Fruit fly (Drosophila melanogaster) whole organism, embryonic: ENCODE results near the gene Traf4.

Experiments used
- Antp ChIP-seq: fragments of 200-800 bp; sonication (Bioruptor generic); optimal IDR thresholded peaks from 3 replicates; lab custom pipeline; 2016; ENCODE audit warnings: missing biosample characterization, missing genetic modification characterization
- B-H2 ChIP-seq: fragments of 200-800 bp; sonication (Bioruptor generic); optimal IDR thresholded peaks from 2 replicates; lab custom pipeline; 2018; ENCODE audit warnings: missing biosample characterization, mild to moderate bottlenecking, missing genetic modification characterization
- BtbVII ChIP-seq: fragments of 200-800 bp; sonication (Bioruptor generic); optimal IDR thresholded peaks from 3 replicates; lab custom pipeline; 2017; ENCODE audit warnings: missing biosample characterization, mild to moderate bottlenecking, missing genetic modification characterization
- CG11695 ChIP-seq: fragments of 200-800 bp; sonication (Bioruptor generic); IDR thresholded peaks from 3 replicates; pipeline ENCODE4 v1.3.6; 2022; ENCODE audit warnings: missing biosample characterization, missing genetic modification characterization
- CG11696 ChIP-seq: fragments of 200-800 bp; sonication (Bioruptor generic); IDR thresholded peaks from 2 replicates; pipeline ENCODE4 v1.3.6; 2022; ENCODE audit warnings: missing biosample characterization, missing genetic modification characterization
- CG12744 ChIP-seq: fragments of 200-800 bp; sonication (Bioruptor generic); optimal IDR thresholded peaks from 2 replicates; lab custom pipeline; 2016; ENCODE audit warnings: missing biosample characterization, missing genetic modification characterization
- CG13123 ChIP-seq: fragments of 200-800 bp; sonication (Bioruptor generic); optimal IDR thresholded peaks from 2 replicates; lab custom pipeline; 2016; ENCODE audit warnings: missing biosample characterization, missing genetic modification characterization
- CG14667 ChIP-seq: fragments of 200-800 bp; sonication (Bioruptor generic); IDR thresholded peaks from 2 replicates; pipeline ENCODE4 v1.3.6; 2022; ENCODE audit warnings: missing biosample characterization, missing genetic modification characterization
- CG16815 ChIP-seq: fragments of 200-800 bp; sonication (Bioruptor generic); optimal IDR thresholded peaks from 3 replicates; lab custom pipeline; 2017; ENCODE audit warnings: missing biosample characterization, mild to moderate bottlenecking, missing genetic modification characterization
- CG17328 ChIP-seq: fragments of 200-800 bp; sonication (Bioruptor generic); IDR thresholded peaks from 2 replicates; pipeline ENCODE4 v1.3.6; 2022; ENCODE audit warnings: missing biosample characterization, missing genetic modification characterization
- CG18011 ChIP-seq: fragments of 200-800 bp; sonication (Bioruptor generic); optimal IDR thresholded peaks from 2 replicates; lab custom pipeline; 2017; ENCODE audit warnings: missing biosample characterization, missing genetic modification characterization, mild to moderate bottlenecking, moderate library complexity, missing genotype
- CG31441 ChIP-seq: fragments of 200-800 bp; sonication (Bioruptor generic); IDR thresholded peaks from 2 replicates; pipeline ENCODE4 v1.3.6; 2022; ENCODE audit warnings: missing biosample characterization, missing genetic modification characterization
- CG3163 ChIP-seq: fragments of 200-800 bp; sonication (Bioruptor generic); optimal IDR thresholded peaks from 3 replicates; lab custom pipeline; 2016; ENCODE audit warnings: missing biosample characterization, missing genetic modification characterization
- CG4820 ChIP-seq: fragments of 200-800 bp; sonication (Bioruptor generic); optimal IDR thresholded peaks from 3 replicates; lab custom pipeline; 2016; ENCODE audit warnings: missing biosample characterization, missing genetic modification characterization
- CG5245 ChIP-seq: fragments of 200-800 bp; sonication (Bioruptor generic); optimal IDR thresholded peaks from 3 replicates; lab custom pipeline; 2016; ENCODE audit warnings: missing biosample characterization, missing genetic modification characterization
- CG6175 ChIP-seq: fragments of 200-800 bp; sonication (Bioruptor generic); IDR thresholded peaks from 3 replicates; pipeline ENCODE4 v1.3.6; 2022; ENCODE audit warnings: missing biosample characterization, missing genetic modification characterization
- CG6854 ChIP-seq: fragments of 200-800 bp; sonication (Bioruptor generic); optimal IDR thresholded peaks from 3 replicates; lab custom pipeline; 2017; ENCODE audit warnings: missing biosample characterization, mild to moderate bottlenecking, missing genetic modification characterization
- CG9817 ChIP-seq: fragments of 200-800 bp; sonication (Bioruptor generic); optimal IDR thresholded peaks from 2 replicates; lab custom pipeline; 2018; ENCODE audit warnings: missing biosample characterization, mild to moderate bottlenecking, missing genetic modification characterization, moderate library complexity
- CTCF ChIP-seq: fragments of 200-800 bp; sonication (Bioruptor generic); optimal IDR thresholded peaks from 2 replicates; lab custom pipeline; 2017; ENCODE audit warnings: missing biosample characterization, mild to moderate bottlenecking, missing genetic modification characterization, moderate library complexity
- Camta ChIP-seq: fragments of 200-800 bp; sonication (Bioruptor generic); optimal IDR thresholded peaks from 2 replicates; lab custom pipeline; 2016; ENCODE audit warnings: missing biosample characterization, missing genetic modification characterization
- Dip3 ChIP-seq: fragments of 200-800 bp; sonication (Bioruptor generic); optimal IDR thresholded peaks from 3 replicates; lab custom pipeline; 2016; ENCODE audit warnings: missing biosample characterization, missing genetic modification characterization
- Doc2 ChIP-seq: fragments of 200-800 bp; sonication (Bioruptor generic); IDR thresholded peaks from 2 replicates; pipeline ENCODE4 v1.3.6; 2022; ENCODE audit warnings: missing biosample characterization, missing genetic modification characterization
- Doc3 ChIP-seq: fragments of 200-800 bp; sonication (Bioruptor generic); IDR thresholded peaks from 3 replicates; pipeline ENCODE4 v1.3.6; 2022; ENCODE audit warnings: missing biosample characterization, missing genetic modification characterization; ENCODE audit not compliant: partially characterized antibody
- Dref ChIP-seq: fragments of 200-800 bp; sonication (Bioruptor generic); IDR thresholded peaks from 2 replicates; pipeline ENCODE4 v1.3.6; 2022; ENCODE audit warnings: missing biosample characterization, missing genetic modification characterization
- ERR ChIP-seq: fragments of 200-800 bp; sonication (Bioruptor generic); optimal IDR thresholded peaks from 2 replicates; lab custom pipeline; 2016; ENCODE audit warnings: missing biosample characterization, missing genetic modification characterization
- HmgZ ChIP-seq: fragments of 200-800 bp; sonication (Bioruptor generic); optimal IDR thresholded peaks from 2 replicates; lab custom pipeline; 2018; ENCODE audit warnings: missing biosample characterization, mild to moderate bottlenecking, missing genetic modification characterization
- Hr51 ChIP-seq, 2 experiments: fragments of 200-800 bp; sonication (Bioruptor generic); optimal IDR thresholded peaks; 2 replicates in 1 of 2; 3 replicates in 1 of 2; lab custom pipeline; 2016 to 2018; ENCODE audit warnings: missing biosample characterization in 2 of 2, missing genetic modification characterization in 2 of 2, mild to moderate bottlenecking in 1 of 2, moderate library complexity in 1 of 2
- Lhr ChIP-seq: fragments of 200-800 bp; sonication (Bioruptor generic); optimal IDR thresholded peaks from 3 replicates; lab custom pipeline; 2017; ENCODE audit warnings: mild to moderate bottlenecking, missing biosample characterization, missing genetic modification reagents, missing genetic modification characterization
- MBD-R2 ChIP-seq: fragments of 200-800 bp; sonication (Bioruptor generic); IDR thresholded peaks from 2 replicates; pipeline ENCODE4 v1.3.6; 2022; ENCODE audit warnings: missing biosample characterization, missing genetic modification characterization
- Mad ChIP-seq: fragments of 200-800 bp; sonication (Bioruptor generic); optimal IDR thresholded peaks from 2 replicates; lab custom pipeline; 2016; ENCODE audit warnings: missing biosample characterization, missing genetic modification characterization
- Neu2 ChIP-seq: fragments of 200-800 bp; sonication (Bioruptor generic); optimal IDR thresholded peaks from 3 replicates; lab custom pipeline; 2016; ENCODE audit warnings: missing biosample characterization, missing genetic modification characterization, borderline replicate concordance
- Nf-YA ChIP-seq: fragments of 200-800 bp; sonication (Bioruptor generic); IDR thresholded peaks from 2 replicates; pipeline ENCODE4 v1.3.6; 2022; ENCODE audit warnings: missing biosample characterization, missing genetic modification characterization
- PHDP ChIP-seq: fragments of 200-800 bp; sonication (Bioruptor generic); optimal IDR thresholded peaks from 3 replicates; lab custom pipeline; 2018; ENCODE audit warnings: missing biosample characterization, mild to moderate bottlenecking, missing genetic modification characterization, moderate library complexity
- Pdp1 ChIP-seq, 2 experiments: fragments of 200-800 bp; sonication (Bioruptor generic); optimal IDR thresholded peaks; 3 replicates each; lab custom pipeline; 2016; ENCODE audit warnings: missing biosample characterization in 2 of 2, missing genetic modification characterization in 2 of 2, mild to moderate bottlenecking in 1 of 2, moderate library complexity in 1 of 2
- Ravus ChIP-seq: fragments of 200-800 bp; sonication (Bioruptor generic); IDR thresholded peaks from 2 replicates; pipeline ENCODE4 v1.3.6; 2022; ENCODE audit warnings: missing biosample characterization, missing genetic modification characterization
- Rx ChIP-seq: fragments of 200-800 bp; sonication (Bioruptor generic); IDR thresholded peaks from 2 replicates; pipeline ENCODE4 v1.3.6; 2022; ENCODE audit warnings: missing biosample characterization, missing genetic modification characterization
- Sin3A ChIP-seq: fragments of >200 bp; optimal IDR thresholded peaks from 2 replicates; lab custom pipeline; 2018
- bigmax ChIP-seq: fragments of 200-800 bp; sonication (Bioruptor generic); optimal IDR thresholded peaks from 2 replicates; lab custom pipeline; 2018; ENCODE audit warnings: missing biosample characterization, mild to moderate bottlenecking, missing genetic modification characterization
- dimm ChIP-seq: fragments of 200-800 bp; sonication (Bioruptor generic); IDR thresholded peaks from 2 replicates; pipeline ENCODE4 v1.3.6; 2022; ENCODE audit warnings: missing biosample characterization, missing genetic modification characterization
- dpn ChIP-seq, 2 experiments: fragments of 200-800 bp; sonication (Bioruptor generic); optimal IDR thresholded peaks; 3 replicates each; lab custom pipeline; 2016; ENCODE audit warnings: missing biosample characterization in 2 of 2, missing genetic modification characterization in 2 of 2
- gce ChIP-seq: fragments of 200-800 bp; sonication (Bioruptor generic); IDR thresholded peaks from 3 replicates; pipeline ENCODE4 v1.3.6; 2022; ENCODE audit warnings: missing biosample characterization, missing genetic modification characterization
- gcm ChIP-seq: fragments of 200-800 bp; sonication (Bioruptor generic); optimal IDR thresholded peaks from 2 replicates; lab custom pipeline; 2019; ENCODE audit warnings: missing biosample characterization, mild to moderate bottlenecking, missing genetic modification characterization, moderate library complexity
- gcm2 ChIP-seq: fragments of 200-800 bp; sonication (Bioruptor generic); optimal IDR thresholded peaks from 2 replicates; lab custom pipeline; 2016; ENCODE audit warnings: missing biosample characterization, missing genetic modification characterization
- hth ChIP-seq: fragments of >200 bp; optimal IDR thresholded peaks from 2 replicates; lab custom pipeline; 2017; ENCODE audit warnings: inconsistent platforms
- insv ChIP-seq, 2 experiments: fragments of 200-800 bp; sonication (Bioruptor generic); optimal IDR thresholded peaks; 3 replicates each; lab custom pipeline; 2016 to 2018; ENCODE audit warnings: missing biosample characterization in 2 of 2, missing genetic modification characterization in 2 of 2
- klu ChIP-seq: fragments of 200-800 bp; sonication (Bioruptor generic); IDR thresholded peaks from 2 replicates; pipeline ENCODE4 v1.3.6; 2022; ENCODE audit warnings: missing biosample characterization, missing genetic modification characterization
- knrl ChIP-seq: fragments of 200-800 bp; sonication (Bioruptor generic); IDR thresholded peaks from 3 replicates; pipeline ENCODE4 v1.3.6; 2022; ENCODE audit warnings: missing biosample characterization, missing genetic modification characterization; ENCODE audit not compliant: partially characterized antibody
- pum ChIP-seq: fragments of 200-800 bp; sonication (Bioruptor generic); optimal IDR thresholded peaks from 2 replicates; lab custom pipeline; 2016; ENCODE audit warnings: missing biosample characterization, missing genetic modification characterization
- scrt ChIP-seq: fragments of 200-800 bp; sonication (Bioruptor generic); optimal IDR thresholded peaks from 2 replicates; lab custom pipeline; 2018; ENCODE audit warnings: missing biosample characterization, mild to moderate bottlenecking, missing genetic modification characterization, moderate library complexity
- shn ChIP-seq: fragments of 200-800 bp; sonication (Bioruptor generic); optimal IDR thresholded peaks from 3 replicates; lab custom pipeline; 2016; ENCODE audit warnings: missing biosample characterization, missing genetic modification characterization
- sug ChIP-seq: fragments of 200-800 bp; optimal IDR thresholded peaks from 2 replicates; lab custom pipeline; 2019; ENCODE audit warnings: missing biosample characterization, mild to moderate bottlenecking, missing genetic modification characterization, moderate library complexity

Traf4 gene

DNA sequence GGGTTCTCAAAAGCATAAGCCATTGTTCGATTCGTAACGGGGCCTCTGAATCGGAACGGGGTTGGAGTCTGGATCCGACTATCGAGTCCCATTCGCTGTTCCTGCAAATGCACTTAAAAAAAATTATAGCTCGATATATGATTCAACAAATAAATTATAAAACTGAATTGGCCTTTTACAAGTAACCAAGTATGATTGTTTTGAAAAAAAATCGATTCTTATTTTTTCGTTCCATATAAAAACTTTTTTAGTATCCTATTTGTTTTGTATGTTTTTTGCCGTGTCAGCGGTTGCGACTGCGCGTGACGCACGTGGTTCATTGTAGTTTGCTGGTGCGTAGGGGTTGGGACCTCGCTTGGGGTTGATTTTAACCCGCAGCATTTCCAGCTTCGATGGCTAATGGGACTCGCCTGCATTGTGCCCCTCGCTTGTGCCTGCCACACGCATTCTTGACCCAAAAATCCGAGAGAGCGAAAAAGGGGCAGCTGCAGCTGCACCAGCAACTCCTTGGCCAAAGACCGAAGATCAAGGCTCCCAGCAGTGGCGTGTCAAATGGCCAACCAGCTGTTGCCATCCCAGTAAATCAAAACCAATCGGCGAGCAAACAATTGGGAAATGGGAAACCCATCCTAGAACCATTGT is 10.9 kb upstream of the Traf4 start (continued):
- TF ChIP-seq CG11696 (GFP tag; lab: Robert Waterston, UW) (no peak), MBD-R2 (GFP tag; lab: Robert Waterston, UW) (no peak), bigmax (GFP tag; lab: Kevin White, UChicago) (no peak), CG17328 (GFP tag; lab: Robert Waterston, UW) (peak; percentile 77), CTCF (no peak), CG11695 (GFP tag; lab: Robert Waterston, UW) (0 out of 3 replicates have a peak, but pooled peaks have one; percentile 55), gce (GFP tag; lab: Robert Waterston, UW) (no peak), CG16815 (GFP tag; lab: Kevin White, UChicago) (peak; percentile 85), shn (GFP tag; lab: Kevin White, UChicago) (peak; percentile 41), CG4820 (GFP tag; lab: Kevin White, UChicago) (peak; percentile 70), dpn (GFP tag; optimal IDR thresholded peaks at IDR 0.05; lab: Kevin White, UChicago) (peak; percentile 24 to 58), CG18011 (GFP tag; lab: Kevin White, UChicago) (no peak), hth (lab: Kevin White, UChicago) (no peak), scrt (no peak), Antp (GFP tag; lab: Kevin White, UChicago) (peak; percentile 40), Mad (GFP tag; lab: Kevin White, UChicago) (no peak), HmgZ (tag; lab: Kevin White, UChicago) (no peak), PHDP (tag; lab: Kevin White, UChicago) (no peak), BtbVII (GFP tag; lab: Kevin White, UChicago) (no peak), Pdp1 (GFP tag; optimal IDR thresholded peaks at IDR 0.05; lab: Kevin White, UChicago) (peak; percentile 36 to 66), knrl (GFP tag; lab: Robert Waterston, UW) (no peak), CG14667 (GFP tag; lab: Robert Waterston, UW) (peak; percentile 54), pum (GFP tag; lab: Kevin White, UChicago) (peak; percentile 68), klu (peak; percentile 36; the same call in 1 of the 2 replicates), ERR (GFP tag; lab: Kevin White, UChicago) (no peak), gcm2 (GFP tag; lab: Kevin White, UChicago) (peak; percentile 3), insv (GFP tag; optimal IDR thresholded peaks at IDR 0.05; lab: Kevin White, UChicago) (no peak), Doc3 (GFP tag; lab: Robert Waterston, UW) (no peak), Rx (GFP tag; lab: Robert Waterston, UW) (0 out of 2 replicates have a peak, but pooled peaks have one; percentile 49), gcm (GFP tag; lab: Kevin White, UChicago) (peak; percentile 86), Dref (GFP tag; lab: Robert Waterston, UW) (no peak), CG31441 (GFP tag; lab: Robert Waterston, UW) (peak; percentile 89), CG6854 (GFP tag; lab: Kevin White, UChicago) (no peak), CG9817 (tag; lab: Kevin White, UChicago) (no peak), Doc2 (GFP tag; lab: Robert Waterston, UW) (no peak), Sin3A (lab: Kevin White, UChicago) (no peak), Neu2 (no peak), CG6175 (GFP tag; lab: Robert Waterston, UW) (no peak), dimm (GFP tag; lab: Robert Waterston, UW) (no peak), Hr51 (GFP tag; optimal IDR thresholded peaks at IDR 0.05; lab: Kevin White, UChicago) (peak in 1 of 2 experiments; percentile 61), Ravus (GFP tag; lab: Robert Waterston, UW) (no peak), Nf-YA (GFP tag; lab: Robert Waterston, UW) (no peak), CG12744 (GFP tag; lab: Kevin White, UChicago) (peak; percentile 35), CG5245 (GFP tag; lab: Kevin White, UChicago) (peak; percentile 40), CG3163 (peak; percentile 6), Dip3 (no peak), Camta (GFP tag; lab: Kevin White, UChicago) (peak; percentile 68), CG13123 (GFP tag; lab: Kevin White, UChicago) (no peak), Lhr (GFP tag; lab: Kevin White, UChicago) (no peak), sug (no peak), B-H2 (GFP tag; lab: Kevin White, UChicago) (no peak)
